Fruit fly (Drosophila melanogaster) Kc167 (cell line): ENCODE results near the gene Acsx1L.

ENCODE experiments used
- Myc ChIP-seq: fragments of >200 bp; optimal IDR thresholded peaks from 2 replicates; lab custom pipeline; 2017; ENCODE audit warnings: missing external identifiers
- Sin3A ChIP-seq: fragments of >200 bp; optimal IDR thresholded peaks from 2 replicates; lab custom pipeline; 2018; ENCODE audit warnings: missing external identifiers
- h ChIP-seq: fragments of >200 bp; optimal IDR thresholded peaks from 3 replicates; lab custom pipeline; 2018; ENCODE audit warnings: missing external identifiers
- insv ChIP-seq: fragments of >200 bp; optimal IDR thresholded peaks from 3 replicates; lab custom pipeline; 2018; ENCODE audit warnings: missing external identifiers
- psq ChIP-seq: fragments of >200 bp; optimal IDR thresholded peaks from 2 replicates; lab custom pipeline; 2017; ENCODE audit warnings: missing external identifiers
- ttk ChIP-seq: sonication (Bioruptor generic); optimal IDR thresholded peaks from 2 replicates; lab custom pipeline; 2017; ENCODE audit warnings: missing external identifiers

- TF ChIP-seq h (lab: Kevin White, UChicago): no peak
- TF ChIP-seq Myc: no peak
- no peak for TF ChIP-seq insv (lab: Kevin White, UChicago)
- TF ChIP-seq ttk (lab: Kevin White, UChicago): no peak
- TF ChIP-seq Sin3A (lab: Kevin White, UChicago): no peak
- no peak for TF ChIP-seq psq (lab: Kevin White, UChicago)
Observed at dm6 chr3R:19792697-19793096, 19.7 kb upstream of the Acsx1L start.
